Fruit fly (Drosophila melanogaster) whole organism, embryonic: ENCODE measurements around the gene PNPase.

ENCODE experiments used
- Ada2b ChIP-seq: fragments of 200-800 bp; sonication (Bioruptor generic); IDR thresholded peaks from 2 replicates; pipeline ENCODE4 v1.3.6; 2022; ENCODE audit warnings: missing biosample characterization, missing genetic modification characterization
- Aef1 ChIP-seq: fragments of 200-800 bp; sonication (Bioruptor generic); IDR thresholded peaks from 3 replicates; pipeline ENCODE4 v1.3.6; 2022; ENCODE audit warnings: missing biosample characterization, missing genetic modification characterization
- Awh ChIP-seq: fragments of 200-800 bp; sonication (Bioruptor generic); IDR thresholded peaks from 2 replicates; pipeline ENCODE4, ENCODE4 v1.3.6; 2022; ENCODE audit warnings: missing biosample characterization, missing genetic modification characterization
- BEAF-32 ChIP-seq: fragments of 200-800 bp; sonication (Bioruptor generic); optimal IDR thresholded peaks from 3 replicates; lab custom pipeline; 2017; ENCODE audit warnings: missing biosample characterization, missing genetic modification characterization, mild to moderate bottlenecking, moderate library complexity, missing genetic modification reagents
- Blimp-1 ChIP-seq: fragments of 200-800 bp; sonication (Bioruptor generic); optimal IDR thresholded peaks from 3 replicates; lab custom pipeline; 2018; ENCODE audit warnings: missing biosample characterization, missing genetic modification characterization, mild to moderate bottlenecking, moderate library complexity, missing genetic modification reagents
- CG13287 ChIP-seq: fragments of 200-800 bp; sonication (Bioruptor generic); IDR thresholded peaks from 2 replicates; pipeline ENCODE4 v1.3.6; 2022; ENCODE audit warnings: missing biosample characterization, missing genetic modification characterization; ENCODE audit not compliant: partially characterized antibody
- CG15479 ChIP-seq: fragments of 200-800 bp; sonication (Bioruptor generic); optimal IDR thresholded peaks from 3 replicates; lab custom pipeline; 2019; ENCODE audit warnings: missing biosample characterization, mild to moderate bottlenecking, missing genetic modification characterization, moderate library complexity
- CG15601 ChIP-seq: fragments of 200-800 bp; sonication (Bioruptor generic); optimal IDR thresholded peaks from 3 replicates; lab custom pipeline; 2019; ENCODE audit warnings: missing biosample characterization, mild to moderate bottlenecking, missing genetic modification characterization, moderate library complexity
- CG17328 ChIP-seq: fragments of 200-800 bp; sonication (Bioruptor generic); IDR thresholded peaks from 2 replicates; pipeline ENCODE4 v1.3.6; 2022; ENCODE audit warnings: missing biosample characterization, missing genetic modification characterization
- CG17359 ChIP-seq: fragments of 200-800 bp; sonication (Bioruptor generic); optimal IDR thresholded peaks from 3 replicates; lab custom pipeline; 2018; ENCODE audit warnings: missing biosample characterization, mild to moderate bottlenecking, missing genetic modification characterization, moderate library complexity
- CG17361 ChIP-seq: fragments of 200-800 bp; sonication (Bioruptor generic); IDR thresholded peaks from 3 replicates; pipeline ENCODE4 v1.3.6; 2022; ENCODE audit warnings: missing biosample characterization, missing genetic modification characterization
- CG17568 ChIP-seq: fragments of 200-800 bp; sonication (Bioruptor generic); optimal IDR thresholded peaks from 2 replicates; lab custom pipeline; 2018; ENCODE audit warnings: missing biosample characterization, mild to moderate bottlenecking, missing genetic modification characterization, moderate library complexity
- CG18599 ChIP-seq: fragments of 200-800 bp; sonication (Bioruptor generic); optimal IDR thresholded peaks from 3 replicates; lab custom pipeline; 2017; ENCODE audit warnings: missing biosample characterization, missing genetic modification characterization, mild to moderate bottlenecking, moderate library complexity, missing genetic modification reagents
- CG31224 ChIP-seq: fragments of 200-800 bp; sonication (Bioruptor generic); IDR thresholded peaks from 2 replicates; pipeline ENCODE4 v1.3.6; 2022; ENCODE audit warnings: missing biosample characterization, missing genetic modification characterization
- CG3281 ChIP-seq: fragments of 200-800 bp; sonication (Bioruptor generic); optimal IDR thresholded peaks from 3 replicates; lab custom pipeline; 2017; ENCODE audit warnings: missing biosample characterization, mild to moderate bottlenecking, missing genetic modification characterization
- CG3838 ChIP-seq: fragments of 200-800 bp; sonication (Bioruptor generic); optimal IDR thresholded peaks from 3 replicates; lab custom pipeline; 2016; ENCODE audit warnings: missing biosample characterization, missing genetic modification characterization
- CG3847 ChIP-seq: fragments of 200-800 bp; sonication (Bioruptor generic); IDR thresholded peaks from 2 replicates; pipeline ENCODE4 v1.3.6; 2022; ENCODE audit warnings: missing biosample characterization, missing genetic modification characterization
- CG3995 ChIP-seq: fragments of 200-800 bp; sonication (Bioruptor generic); optimal IDR thresholded peaks from 3 replicates; lab custom pipeline; 2016; ENCODE audit warnings: missing biosample characterization, missing genetic modification characterization
- CG4404 ChIP-seq: fragments of 200-800 bp; sonication (Bioruptor generic); IDR thresholded peaks from 2 replicates; pipeline ENCODE4 v1.3.6; 2022; ENCODE audit warnings: missing biosample characterization, missing genetic modification characterization
- CG4854 ChIP-seq: fragments of 200-800 bp; sonication (Bioruptor generic); optimal IDR thresholded peaks from 2 replicates; lab custom pipeline; 2016; ENCODE audit warnings: missing biosample characterization, missing genetic modification characterization, inconsistent platforms
- CG6689 ChIP-seq: fragments of 200-800 bp; sonication (Bioruptor generic); IDR thresholded peaks from 2 replicates; pipeline ENCODE4 v1.3.6; 2022; ENCODE audit warnings: missing biosample characterization, missing genetic modification characterization
- CG9215 ChIP-seq: fragments of 200-800 bp; sonication (Bioruptor generic); IDR thresholded peaks from 2 replicates; pipeline ENCODE4 v1.3.6; 2022; ENCODE audit warnings: missing biosample characterization, missing genetic modification characterization
- CHES-1-like ChIP-seq: fragments of 200-800 bp; sonication (Bioruptor generic); optimal IDR thresholded peaks from 2 replicates; lab custom pipeline; 2016; ENCODE audit warnings: missing biosample characterization, missing genetic modification characterization
- D ChIP-seq, 2 experiments: fragments of 200-800 bp in 1 of 2; fragments of >200 bp in 1 of 2; sonication (Bioruptor generic) in 1 of 2; optimal IDR thresholded peaks; 2 replicates in 1 of 2; 3 replicates in 1 of 2; lab custom pipeline; 2017; ENCODE audit warnings: mild to moderate bottlenecking in 1 of 2, missing biosample characterization in 1 of 2, missing genetic modification characterization in 1 of 2, missing genetic modification reagents in 1 of 2
- D19B ChIP-seq: fragments of 200-800 bp; sonication (Bioruptor generic); optimal IDR thresholded peaks from 2 replicates; lab custom pipeline; 2017; ENCODE audit warnings: missing biosample characterization, mild to moderate bottlenecking, missing genetic modification characterization
- Dad ChIP-seq: fragments of 200-800 bp; sonication (Bioruptor generic); optimal IDR thresholded peaks from 3 replicates; lab custom pipeline; 2016; ENCODE audit warnings: missing biosample characterization, missing genetic modification characterization
- Drgx ChIP-seq: fragments of 200-800 bp; sonication (Bioruptor generic); IDR thresholded peaks from 2 replicates; pipeline ENCODE4 v1.3.6; 2022; ENCODE audit warnings: missing biosample characterization, missing genetic modification characterization
- E2f2 ChIP-seq: fragments of 200-800 bp; sonication (Bioruptor generic); IDR thresholded peaks from 2 replicates; pipeline ENCODE4 v1.3.6; 2022; ENCODE audit warnings: missing biosample characterization, missing genetic modification characterization
- HHEX ChIP-seq: fragments of 200-800 bp; sonication (Bioruptor generic); optimal IDR thresholded peaks from 3 replicates; lab custom pipeline; 2017; ENCODE audit warnings: missing biosample characterization, mild to moderate bottlenecking, missing genetic modification characterization, missing genetic modification reagents
- HmgZ ChIP-seq: fragments of 200-800 bp; sonication (Bioruptor generic); optimal IDR thresholded peaks from 2 replicates; lab custom pipeline; 2018; ENCODE audit warnings: missing biosample characterization, mild to moderate bottlenecking, missing genetic modification characterization
- Lhr ChIP-seq: fragments of 200-800 bp; sonication (Bioruptor generic); optimal IDR thresholded peaks from 3 replicates; lab custom pipeline; 2017; ENCODE audit warnings: mild to moderate bottlenecking, missing biosample characterization, missing genetic modification reagents, missing genetic modification characterization
- MBD-R2 ChIP-seq: fragments of 200-800 bp; sonication (Bioruptor generic); IDR thresholded peaks from 2 replicates; pipeline ENCODE4 v1.3.6; 2022; ENCODE audit warnings: missing biosample characterization, missing genetic modification characterization
- Taf1 ChIP-seq: fragments of 200-800 bp; sonication (Bioruptor generic); IDR thresholded peaks from 2 replicates; pipeline ENCODE4 v1.3.6; 2022; ENCODE audit warnings: missing biosample characterization, missing genetic modification characterization
- abd-A ChIP-seq: fragments of 200-800 bp; sonication (Bioruptor generic); optimal IDR thresholded peaks from 3 replicates; lab custom pipeline; 2019; ENCODE audit warnings: missing biosample characterization, mild to moderate bottlenecking, missing genetic modification characterization, moderate library complexity
- caup ChIP-seq: fragments of 200-800 bp; sonication (Bioruptor generic); optimal IDR thresholded peaks from 3 replicates; lab custom pipeline; 2017; ENCODE audit warnings: missing biosample characterization, mild to moderate bottlenecking, missing genetic modification characterization, moderate library complexity; ENCODE audit not compliant: severe bottlenecking
- cg ChIP-seq: fragments of 200-800 bp; sonication (Bioruptor generic); optimal IDR thresholded peaks from 3 replicates; lab custom pipeline; 2019; ENCODE audit warnings: missing biosample characterization, mild to moderate bottlenecking, missing genetic modification characterization, moderate library complexity
- ci ChIP-seq: fragments of 200-800 bp; sonication (Bioruptor generic); IDR thresholded peaks from 3 replicates; pipeline ENCODE4 v1.3.6; 2022; ENCODE audit warnings: missing biosample characterization, missing genetic modification characterization
- cwo ChIP-seq: fragments of 200-800 bp; sonication (Bioruptor generic); optimal IDR thresholded peaks from 3 replicates; lab custom pipeline; 2017; ENCODE audit warnings: missing biosample characterization, missing genetic modification characterization, mild to moderate bottlenecking, moderate library complexity, missing genetic modification reagents
- dysf ChIP-seq: fragments of 200-800 bp; sonication (Bioruptor generic); IDR thresholded peaks from 3 replicates; pipeline ENCODE4 v1.3.6; 2022; ENCODE audit warnings: missing biosample characterization, missing genetic modification characterization
- gce ChIP-seq: fragments of 200-800 bp; sonication (Bioruptor generic); IDR thresholded peaks from 3 replicates; pipeline ENCODE4 v1.3.6; 2022; ENCODE audit warnings: missing biosample characterization, missing genetic modification characterization
- lmd ChIP-seq: fragments of 200-800 bp; sonication (Bioruptor generic); IDR thresholded peaks from 2 replicates; pipeline ENCODE4 v1.3.6; 2022; ENCODE audit warnings: missing biosample characterization, missing genetic modification characterization
- onecut ChIP-seq: fragments of 200-800 bp; sonication (Bioruptor generic); IDR thresholded peaks from 2 replicates; pipeline ENCODE4 v1.3.6; 2022; ENCODE audit warnings: missing biosample characterization, missing genetic modification characterization
- pita ChIP-seq: fragments of 200-800 bp; sonication (Bioruptor generic); optimal IDR thresholded peaks from 2 replicates; lab custom pipeline; 2017; ENCODE audit warnings: missing biosample characterization, mild to moderate bottlenecking, missing genetic modification characterization
- pnt ChIP-seq: fragments of 200-800 bp; sonication (Bioruptor generic); optimal IDR thresholded peaks from 3 replicates; lab custom pipeline; 2016; ENCODE audit warnings: missing biosample characterization, missing genetic modification characterization
- prd ChIP-seq, 3 experiments: fragments of >200 bp in 2 of 3; fragments of 200-800 bp in 1 of 3; sonication (Bioruptor generic) in 1 of 3; optimal IDR thresholded peaks in 2 of 3; IDR thresholded peaks in 1 of 3; 2 replicates in 2 of 3; 3 replicates in 1 of 3; pipeline versions ENCODE4 v1.3.6 to Lab custom; 2017 to 2022; ENCODE audit warnings: missing biosample characterization in 1 of 3, missing genetic modification characterization in 1 of 3
- row ChIP-seq: fragments of 200-800 bp; sonication (Bioruptor generic); IDR thresholded peaks from 3 replicates; pipeline ENCODE4 v1.3.6; 2022; ENCODE audit warnings: missing biosample characterization, missing genetic modification characterization
- sisA ChIP-seq: fragments of 200-800 bp; sonication (Bioruptor generic); IDR thresholded peaks from 2 replicates; pipeline ENCODE4 v1.3.6; 2022; ENCODE audit warnings: missing biosample characterization, missing genetic modification characterization
- tap ChIP-seq: fragments of 200-800 bp; optimal IDR thresholded peaks from 3 replicates; lab custom pipeline; 2019; ENCODE audit warnings: missing biosample characterization, mild to moderate bottlenecking, missing genetic modification characterization, moderate library complexity
- twi ChIP-seq: fragments of 200-800 bp; optimal IDR thresholded peaks from 2 replicates; lab custom pipeline; 2019; ENCODE audit warnings: missing biosample characterization, mild to moderate bottlenecking, missing genetic modification characterization, moderate library complexity

Gene PNPase

DNA sequence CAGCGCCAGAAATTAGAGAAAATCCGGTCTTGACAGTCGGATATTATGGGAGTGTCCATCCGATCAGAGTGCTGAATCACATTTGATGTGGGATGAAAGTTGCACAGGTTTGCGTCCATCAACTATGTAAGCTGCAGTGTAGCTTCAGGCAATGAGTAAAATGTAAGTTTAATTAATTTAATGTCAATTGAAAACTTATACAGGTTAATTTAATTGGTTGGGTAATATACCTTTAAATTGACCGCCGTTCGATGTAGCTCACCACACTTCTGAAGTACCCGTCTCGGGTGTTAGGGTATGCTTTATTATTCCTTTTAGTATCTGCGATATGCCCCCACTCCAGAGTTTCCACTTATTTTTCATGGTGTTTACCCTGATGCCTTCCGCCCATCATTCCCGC, 19.2 kb upstream of the PNPase start (continued):
- TF ChIP-seq Awh (GFP tag; lab: Robert Waterston, UW) (0 out of 2 replicates have a peak, but pooled peaks have one; percentile 21), D (optimal IDR thresholded peaks at IDR 0.05; lab: Kevin White, UChicago) (no peak), D (GFP tag; optimal IDR thresholded peaks at IDR 0.05; lab: Kevin White, UChicago) (no peak), Dad (GFP tag; lab: Kevin White, UChicago) (no peak), pnt (GFP tag; lab: Kevin White, UChicago) (no peak), Lhr (GFP tag; lab: Kevin White, UChicago) (no peak), CG18599 (GFP tag; lab: Kevin White, UChicago) (peak; percentile 72), row (GFP tag; lab: Robert Waterston, UW) (peak; percentile 68), CG4404 (GFP tag; lab: Robert Waterston, UW) (no peak), prd (optimal IDR thresholded peaks at IDR 0.05; lab: Kevin White, UChicago) (no peak), prd (GFP tag; IDR thresholded peaks at IDR 0.05; lab: Robert Waterston, UW) (no peak; the same call in 1 of the 3 replicates), Ada2b (GFP tag; lab: Robert Waterston, UW) (peak; percentile 45; the same call in 1 of the 2 replicates), gce (GFP tag; lab: Robert Waterston, UW) (0 out of 3 replicates have a peak, but pooled peaks have one; percentile 48), D19B (no peak), CG4854 (GFP tag; lab: Kevin White, UChicago) (no peak), HHEX (GFP tag; lab: Kevin White, UChicago) (peak; percentile 38), tap (tag; lab: Kevin White, UChicago) (no peak), lmd (peak; percentile 49), CG17359 (tag; lab: Kevin White, UChicago) (peak; percentile 11), Taf1 (peak; percentile 45; the same call in 1 of the 2 replicates), pita (GFP tag; lab: Kevin White, UChicago) (no peak), MBD-R2 (GFP tag; lab: Robert Waterston, UW) (peak; percentile 30; the same call in 1 of the 2 replicates), CG3281 (peak; percentile 23), twi (tag; lab: Kevin White, UChicago) (no peak), abd-A (peak; percentile 40), CG6689 (GFP tag; lab: Robert Waterston, UW) (peak; percentile 38), Drgx (GFP tag; lab: Robert Waterston, UW) (peak; percentile 46; the same call in 1 of the 2 replicates), CG15479 (no peak), CG31224 (GFP tag; lab: Robert Waterston, UW) (peak; percentile 38; the same call in 1 of the 2 replicates), CG15601 (tag; lab: Kevin White, UChicago) (no peak), Blimp-1 (GFP tag; lab: Kevin White, UChicago) (no peak), Aef1 (GFP tag; lab: Robert Waterston, UW) (peak; percentile 45; the same call in 1 of the 3 replicates), CG17328 (GFP tag; lab: Robert Waterston, UW) (peak; percentile 40; the same call in 1 of the 2 replicates), sisA (GFP tag; lab: Robert Waterston, UW) (peak; percentile 8; the same call in 1 of the 2 replicates), CG13287 (GFP tag; lab: Robert Waterston, UW) (no peak), ci (GFP tag; lab: Robert Waterston, UW) (0 out of 3 replicates have a peak, but pooled peaks have one; percentile 47), CG3847 (no peak), CG17568 (no peak), CG17361 (GFP tag; lab: Robert Waterston, UW) (0 out of 3 replicates have a peak, but pooled peaks have one; percentile 19), cg (GFP tag; lab: Kevin White, UChicago) (no peak), cwo (peak; percentile 8), CG3995 (GFP tag; lab: Kevin White, UChicago) (no peak), E2f2 (GFP tag; lab: Robert Waterston, UW) (peak; percentile 36; the same call in 1 of the 2 replicates), BEAF-32 (GFP tag; lab: Kevin White, UChicago) (no peak), caup (peak; percentile 45), dysf (peak; percentile 46; the same call in 1 of the 3 replicates), CG3838 (GFP tag; lab: Kevin White, UChicago) (no peak), CG9215 (peak; percentile 15; the same call in 1 of the 2 replicates), CHES-1-like (no peak), HmgZ (tag; lab: Kevin White, UChicago) (no peak), onecut (GFP tag; lab: Robert Waterston, UW) (no peak)
